Worm (Caenorhabditis elegans) whole organism, young adult: Measurements from ENCODE around the gene T13A10.2.

ENCODE experiments used
- B0336.3 ChIP-seq: fragments of 200-800 bp; sonication (Bioruptor generic); IDR thresholded peaks from 2 replicates; pipeline ENCODE4 v1.3.6; 2022; ENCODE audit warnings: missing genetic modification characterization, missing compliant biosample characterization
- F23B12.7 ChIP-seq: sonication (generic microtip); optimal IDR thresholded peaks from 2 replicates; lab custom pipeline; 2017; ENCODE audit warnings: missing genetic modification characterization, mild to moderate bottlenecking, missing compliant biosample characterization, antibody characterized with exemption, moderate library complexity; ENCODE audit not compliant: insufficient read depth
- F49E8.2 ChIP-seq: sonication (generic microtip); optimal IDR thresholded peaks from 3 replicates; lab custom pipeline; 2017; ENCODE audit warnings: missing genetic modification characterization, mild to moderate bottlenecking, missing compliant biosample characterization, antibody characterized with exemption, moderate library complexity; ENCODE audit not compliant: insufficient read depth
- T26A5.8 ChIP-seq: sonication (generic microtip); optimal IDR thresholded peaks from 2 replicates; lab custom pipeline; 2016; ENCODE audit warnings: missing genetic modification characterization, missing compliant biosample characterization
- Y67H2A.10 ChIP-seq: fragments of 200-800 bp; sonication (Bioruptor generic); conservative IDR thresholded peaks from 2 replicates; pipeline ENCODE4 v1.3.6; 2022; ENCODE audit warnings: missing genetic modification reagents, missing genetic modification characterization, missing compliant biosample characterization
- attf-6 ChIP-seq: fragments of 200-800 bp; sonication (Bioruptor generic); IDR thresholded peaks from 2 replicates; pipeline ENCODE4 v1.3.6; 2022; ENCODE audit warnings: missing genetic modification reagents, missing genetic modification characterization, missing compliant biosample characterization
- cebp-1 ChIP-seq, 2 experiments: fragments of 200-800 bp in 1 of 2; sonication (Bioruptor generic) in 1 of 2; sonication (generic microtip) in 1 of 2; IDR thresholded peaks in 1 of 2; optimal IDR thresholded peaks in 1 of 2; 2 replicates each; pipeline versions ENCODE4 v1.3.6 to Lab custom; 2017 to 2022; ENCODE audit warnings: missing compliant biosample characterization in 2 of 2, missing genetic modification characterization in 2 of 2, mild to moderate bottlenecking in 1 of 2, missing genetic modification reagents in 1 of 2, moderate library complexity in 1 of 2
- cebp-2 ChIP-seq: fragments of 200-800 bp; sonication (Bioruptor generic); IDR thresholded peaks from 2 replicates; pipeline ENCODE4 v1.3.6; 2022; ENCODE audit warnings: missing genetic modification characterization, missing compliant biosample characterization
- ceh-100 ChIP-seq: fragments of 200-800 bp; sonication (Bioruptor generic); IDR thresholded peaks from 2 replicates; pipeline ENCODE4 v1.3.6; 2022; ENCODE audit warnings: missing genetic modification reagents, missing genetic modification characterization, missing compliant biosample characterization
- ceh-27 ChIP-seq: fragments of 200-800 bp; sonication (Bioruptor generic); optimal IDR thresholded peaks from 2 replicates; lab custom pipeline; 2018; ENCODE audit warnings: mild to moderate bottlenecking, missing genetic modification characterization, moderate library complexity, missing compliant biosample characterization
- ceh-40 ChIP-seq: fragments of 200-800 bp; sonication (Bioruptor generic); IDR thresholded peaks from 2 replicates; pipeline ENCODE4 v1.3.6; 2022; ENCODE audit warnings: missing genetic modification characterization, missing compliant biosample characterization
- chd-7 ChIP-seq: sonication (generic microtip); optimal IDR thresholded peaks from 2 replicates; lab custom pipeline; 2016; ENCODE audit warnings: mild to moderate bottlenecking, missing genetic modification characterization, moderate library complexity, missing compliant biosample characterization
- dpl-1 ChIP-seq: fragments of 150-350 bp; optimal IDR thresholded peaks from 2 replicates; lab custom pipeline; 2014; ENCODE audit warnings: missing biosample characterization, missing genetic modification reagents, missing genetic modification characterization
- egrh-3 ChIP-seq: fragments of 200-800 bp; sonication (Bioruptor generic); IDR thresholded peaks from 2 replicates; pipeline ENCODE4 v1.3.6; 2022; ENCODE audit warnings: missing genetic modification reagents, missing genetic modification characterization, missing compliant biosample characterization
- let-526 ChIP-seq: fragments of 200-800 bp; sonication (Bioruptor generic); IDR thresholded peaks from 2 replicates; pipeline ENCODE4 v1.3.6; 2022; ENCODE audit warnings: missing genetic modification reagents, missing genetic modification characterization, missing compliant biosample characterization
- let-607 ChIP-seq, 2 experiments: fragments of 200-800 bp in 1 of 2; sonication (Bioruptor generic) in 1 of 2; sonication (generic microtip) in 1 of 2; optimal IDR thresholded peaks; 2 replicates each; lab custom pipeline; 2016 to 2018; ENCODE audit warnings: mild to moderate bottlenecking in 2 of 2, missing compliant biosample characterization in 2 of 2, missing genetic modification characterization in 2 of 2, moderate library complexity in 2 of 2, missing genotype in 1 of 2
- madf-10 ChIP-seq: sonication (generic microtip); optimal IDR thresholded peaks from 2 replicates; lab custom pipeline; 2016; ENCODE audit warnings: mild to moderate bottlenecking, missing genetic modification characterization, missing compliant biosample characterization
- mcd-1 ChIP-seq: fragments of 200-800 bp; sonication (Bioruptor generic); IDR thresholded peaks from 2 replicates; pipeline ENCODE4 v1.3.6; 2022; ENCODE audit warnings: missing genetic modification reagents, missing genetic modification characterization, missing compliant biosample characterization
- mel-28 ChIP-seq: sonication (generic microtip); optimal IDR thresholded peaks from 2 replicates; lab custom pipeline; 2016; ENCODE audit warnings: borderline replicate concordance, mild to moderate bottlenecking, missing genetic modification characterization, missing compliant biosample characterization
- nhr-120 ChIP-seq: fragments of 200-800 bp; sonication (Bioruptor generic); IDR thresholded peaks from 2 replicates; pipeline ENCODE4 v1.3.6; 2022; ENCODE audit warnings: missing genetic modification characterization, missing compliant biosample characterization
- nhr-80 ChIP-seq: sonication (generic microtip); optimal IDR thresholded peaks from 2 replicates; lab custom pipeline; 2016; ENCODE audit warnings: missing genetic modification characterization, missing compliant biosample characterization
- rcor-1 ChIP-seq: fragments of 200-800 bp; sonication (Bioruptor generic); IDR thresholded peaks from 2 replicates; pipeline ENCODE4 v1.3.6; 2022; ENCODE audit warnings: missing genetic modification reagents, missing genetic modification characterization, missing compliant biosample characterization
- rec-8 ChIP-seq, 2 experiments: sonication (generic microtip); optimal IDR thresholded peaks; 2 replicates each; lab custom pipeline; 2016; ENCODE audit warnings: mild to moderate bottlenecking in 2 of 2, missing genetic modification characterization in 2 of 2, missing genetic modification reagents in 2 of 2, missing genotype in 2 of 2, missing biosample characterization in 1 of 2, missing compliant biosample characterization in 1 of 2, moderate library complexity in 1 of 2
- rpc-1 ChIP-seq, 2 experiments: fragments of 150-350 bp in 1 of 2; sonication (generic microtip) in 1 of 2; optimal IDR thresholded peaks; 2 replicates each; lab custom pipeline; 2014 to 2018; ENCODE audit warnings: missing biosample characterization in 1 of 2, missing genetic modification characterization in 1 of 2, missing genetic modification reagents in 1 of 2, missing genotype in 1 of 2
- somi-1 ChIP-seq: fragments of 200-800 bp; sonication (Bioruptor generic); optimal IDR thresholded peaks from 2 replicates; lab custom pipeline; 2018; ENCODE audit warnings: mild to moderate bottlenecking, missing genetic modification characterization, missing compliant biosample characterization
- sptf-2 ChIP-seq: fragments of 200-800 bp; sonication (Bioruptor generic); optimal IDR thresholded peaks from 2 replicates; lab custom pipeline; 2018; ENCODE audit warnings: mild to moderate bottlenecking, missing genetic modification characterization, missing compliant biosample characterization
- unc-130 ChIP-seq: sonication (generic microtip); optimal IDR thresholded peaks from 2 replicates; lab custom pipeline; 2016; ENCODE audit warnings: missing genetic modification reagents, missing genetic modification characterization, missing compliant biosample characterization
- unc-62 ChIP-seq: fragments of 150-350 bp; optimal IDR thresholded peaks from 2 replicates; lab custom pipeline; 2014; ENCODE audit warnings: missing biosample characterization, missing genetic modification reagents, missing genetic modification characterization
- xnd-1 ChIP-seq: sonication (generic microtip); optimal IDR thresholded peaks from 2 replicates; lab custom pipeline; 2016; ENCODE audit warnings: missing genotype, missing genetic modification reagents, missing genetic modification characterization, missing compliant biosample characterization
- ztf-25 ChIP-seq: fragments of 200-800 bp; sonication (Bioruptor generic); IDR thresholded peaks from 2 replicates; pipeline ENCODE4 v1.3.6; 2022; ENCODE audit warnings: missing genetic modification reagents, missing genetic modification characterization, missing compliant biosample characterization
- ztf-26 ChIP-seq: sonication (generic microtip); optimal IDR thresholded peaks from 2 replicates; lab custom pipeline; 2017; ENCODE audit warnings: missing genetic modification characterization, missing compliant biosample characterization
- ztf-6 ChIP-seq: fragments of 200-800 bp; sonication (Bioruptor generic); IDR thresholded peaks from 2 replicates; pipeline ENCODE4 v1.3.6; 2022; ENCODE audit warnings: missing genetic modification reagents, missing genetic modification characterization, missing compliant biosample characterization

T13A10.2 gene

ce11 chrIV:6219429-6219828 lies 33.7 kb upstream of the T13A10.2 start, which contains the start of gene C49A9.4:
Gene C49A9.4, plus strand, starts transcription at chrIV:6219693.
- TF ChIP-seq nhr-80 (tag; lab: Kevin White, UChicago) (peak; percentile 58), mcd-1 (GFP tag; lab: Robert Waterston, UW) (no peak), sptf-2 (GFP tag; lab: Kevin White, UChicago) (no peak), F49E8.2 (no peak), T26A5.8 (tag; lab: Kevin White, UChicago) (no peak)
- TF ChIP-seq, all 124 proteins: peak for 1

ce11 chrIV:6221878-6222277 lies 31.2 kb upstream of the T13A10.2 start, which contains the start of gene C49A9.3:
Gene C49A9.3, plus strand, starts transcription at chrIV:6222089.
- no peak for TF ChIP-seq nhr-120 (GFP tag; lab: Robert Waterston, UW)
- no peak for TF ChIP-seq ceh-27 (GFP tag; lab: Kevin White, UChicago)
- TF ChIP-seq F23B12.7 (tag; lab: Kevin White, UChicago) = no peak
- no peak for TF ChIP-seq let-526 (GFP tag; lab: Robert Waterston, UW)
- no peak for TF ChIP-seq ztf-6 (GFP tag; lab: Robert Waterston, UW)
- TF ChIP-seq dpl-1 (GFP tag; lab: Kevin White, UChicago) = no peak
- TF ChIP-seq ztf-26 (tag; lab: Kevin White, UChicago) = no peak
- peak; percentile 64 for TF ChIP-seq nhr-80 (tag; lab: Kevin White, UChicago)

ce11 chrIV:6225143-6225542 lies 28.0 kb upstream of the T13A10.2 start, which contains the start of gene C49A9.2:
Gene C49A9.2, plus strand, starts transcription at chrIV:6225443.
- no peak for TF ChIP-seq attf-6 (GFP tag; lab: Robert Waterston, UW)
- TF ChIP-seq unc-130 (GFP tag; lab: Kevin White, UChicago) = no peak
- TF ChIP-seq ceh-40 (GFP tag; lab: Robert Waterston, UW) = no peak
- TF ChIP-seq nhr-80 (tag; lab: Kevin White, UChicago) = peak; percentile 38

- TF ChIP-seq nhr-80 (tag; lab: Kevin White, UChicago) (peak; percentile 19), rpc-1 (optimal IDR thresholded peaks at IDR 0.05; lab: Kevin White, UChicago) (no peak), rpc-1 (tag; optimal IDR thresholded peaks at IDR 0.05; lab: Kevin White, UChicago) (no peak)
Observed at ce11 chrIV:6227974-6228373, 25.1 kb upstream of the T13A10.2 start, which contains the start of gene C49A9.1. Gene C49A9.1, plus strand, starts transcription at chrIV:6228190.

- TF ChIP-seq nhr-80 (tag; lab: Kevin White, UChicago) (peak; percentile 37), T26A5.8 (tag; lab: Kevin White, UChicago) (no peak)
Observed at ce11 chrIV:6230560-6231073, 22.5 kb upstream of the T13A10.2 start, which contains the start of gene F58F9.4. Gene F58F9.4, plus strand, starts transcription at chrIV:6231023.

- no peak for TF ChIP-seq madf-10 (tag; lab: Kevin White, UChicago)
- TF ChIP-seq somi-1 (GFP tag; lab: Kevin White, UChicago) = no peak
- peak; percentile 37 for TF ChIP-seq nhr-80 (tag; lab: Kevin White, UChicago)
- TF ChIP-seq, all 124 proteins: peak for 1
Observed at ce11 chrIV:6232769-6233290, 20.3 kb upstream of the T13A10.2 start, which contains the start of gene F58F9.3. Gene F58F9.3, plus strand, starts transcription at chrIV:6233240.

- no peak for TF ChIP-seq chd-7
- no peak for TF ChIP-seq mel-28
- TF ChIP-seq rcor-1 (GFP tag; lab: Robert Waterston, UW) = no peak
- TF ChIP-seq rec-8 (tag; optimal IDR thresholded peaks at IDR 0.05; lab: Kevin White, UChicago) = no peak
- no peak for TF ChIP-seq ceh-100 (GFP tag; lab: Robert Waterston, UW)
- no peak for TF ChIP-seq ztf-25 (GFP tag; lab: Robert Waterston, UW)
- TF ChIP-seq let-607 (tag; optimal IDR thresholded peaks at IDR 0.05; lab: Kevin White, UChicago) = no peak
- no peak for TF ChIP-seq Y67H2A.10 (GFP tag; lab: Robert Waterston, UW)
- no peak for TF ChIP-seq xnd-1
- no peak for TF ChIP-seq unc-62 (GFP tag; lab: Kevin White, UChicago)
- no peak for TF ChIP-seq egrh-3 (GFP tag; lab: Robert Waterston, UW)
- TF ChIP-seq B0336.3 = no peak
- TF ChIP-seq cebp-2 (GFP tag; lab: Robert Waterston, UW) = no peak
- TF ChIP-seq cebp-1 (GFP tag; IDR thresholded peaks at IDR 0.05; lab: Robert Waterston, UW) = no peak
- TF ChIP-seq cebp-1 (tag; optimal IDR thresholded peaks at IDR 0.05; lab: Kevin White, UChicago) = no peak
- no peak for TF ChIP-seq madf-10 (tag; lab: Kevin White, UChicago)
Observed at ce11 chrIV:6237508-6238227, 15.4 kb upstream of the T13A10.2 start, which contains the start of the genes F58F9.6 and F58F9.8. Gene F58F9.6, minus strand, starts transcription at chrIV:6237608. Gene F58F9.8, plus strand, starts transcription at chrIV:6238177.
